Worm (Caenorhabditis elegans): ENCODE measurements around the gene spat-2.
A peak's percentile ranks its signal among the peaks of the same experiment; 100 is the strongest.

The spat-2 gene

DNA sequence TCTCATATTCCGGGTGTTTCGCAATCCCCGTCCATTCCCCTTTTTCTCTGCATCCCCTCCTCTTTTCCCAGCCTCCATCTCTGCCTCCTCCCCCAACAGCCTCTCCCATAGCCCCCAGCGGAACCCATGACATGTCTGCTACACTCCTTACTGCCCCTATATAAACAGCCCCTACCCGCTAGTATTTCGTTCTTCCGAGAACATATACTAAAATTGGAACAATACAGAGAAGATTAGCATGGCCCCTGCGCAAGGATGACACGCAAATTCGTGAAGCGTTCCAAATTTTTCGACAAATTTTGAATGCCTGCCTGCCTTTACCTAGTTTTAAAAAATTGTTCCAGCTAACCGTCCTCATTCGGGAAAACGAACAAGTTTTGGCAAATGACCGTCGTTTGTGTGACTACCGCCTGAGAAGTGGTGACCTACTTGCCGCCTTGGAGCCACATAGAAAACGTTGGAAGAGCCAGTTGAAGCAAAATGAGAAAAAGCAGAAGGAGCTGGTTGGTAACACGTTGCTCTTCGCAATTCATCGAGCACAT lies 47.2 kb upstream of the spat-2 start (continued):
- no peak for TF ChIP-seq unc-39 (tag; optimal IDR thresholded peaks at IDR 0.05)
- TF ChIP-seq alr-1 (tag; optimal IDR thresholded peaks at IDR 0.05): no peak
- TF ChIP-seq C34F6.9 (tag; optimal IDR thresholded peaks at IDR 0.05): peak; percentile 93
- peak; percentile 81 for TF ChIP-seq nhr-77 (tag; optimal IDR thresholded peaks at IDR 0.05)
- TF ChIP-seq F13H6.1 (tag; optimal IDR thresholded peaks at IDR 0.05): peak; percentile 96
- TF ChIP-seq unc-62 (GFP tag; optimal IDR thresholded peaks at IDR 0.05): no peak
- peak; percentile 38 for TF ChIP-seq R02D3.7 (tag; optimal IDR thresholded peaks at IDR 0.05)
- peak; percentile 52 for TF ChIP-seq nhr-11 (tag; optimal IDR thresholded peaks at IDR 0.05)
- peak; percentile 98 for TF ChIP-seq sma-9 (GFP tag; optimal IDR thresholded peaks at IDR 0.05)
- no peak for TF ChIP-seq sma-9 (tag; optimal IDR thresholded peaks at IDR 0.05)
- peak; percentile 98 for TF ChIP-seq crh-2 (tag; optimal IDR thresholded peaks at IDR 0.05)
- TF ChIP-seq sem-4 (tag; optimal IDR thresholded peaks at IDR 0.05): peak; percentile 97

DNA sequence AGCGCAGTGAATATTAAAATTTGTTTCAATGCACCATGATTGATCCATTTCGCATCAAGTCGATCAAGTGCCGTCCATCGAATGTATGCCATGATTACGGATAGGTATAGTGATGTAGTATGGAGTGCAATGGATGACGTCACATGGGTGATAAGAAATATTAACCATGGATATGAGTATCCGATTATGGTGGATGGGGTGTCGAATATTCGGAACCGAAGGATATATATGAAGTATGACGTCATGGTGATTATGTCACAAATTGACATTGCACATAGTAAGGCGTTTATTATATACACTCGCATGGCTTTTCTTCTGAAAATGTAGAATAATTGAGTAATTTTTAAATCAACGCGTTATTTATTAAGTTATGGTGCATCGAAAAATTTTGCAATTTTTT lies 42.7 kb upstream of the spat-2 start:
- no peak for TF ChIP-seq nhr-12 (tag; optimal IDR thresholded peaks at IDR 0.05)
- no peak for TF ChIP-seq ztf-4 (tag; optimal IDR thresholded peaks at IDR 0.05)
- TF ChIP-seq nhr-10 (tag; optimal IDR thresholded peaks at IDR 0.05): no peak
- TF ChIP-seq fos-1 (tag; optimal IDR thresholded peaks at IDR 0.05): no peak
- TF ChIP-seq zag-1 (tag; optimal IDR thresholded peaks at IDR 0.05): no peak
- TF ChIP-seq unc-62 (GFP tag; optimal IDR thresholded peaks at IDR 0.05): no peak
- TF ChIP-seq dmd-4 (tag; optimal IDR thresholded peaks at IDR 0.05): no peak

ce11 chrIII:10995156-10995555 lies 41.6 kb upstream of the spat-2 start, which contains the start of gene dmsr-5:
Gene dmsr-5 (minus strand): TSS chrIII:10995256.
- TF ChIP-seq aly-2 (tag; optimal IDR thresholded peaks at IDR 0.05) (no peak), nhr-237 (tag; optimal IDR thresholded peaks at IDR 0.05) (no peak), sma-3 (GFP tag; optimal IDR thresholded peaks at IDR 0.05) (no peak), dmd-4 (tag; optimal IDR thresholded peaks at IDR 0.05) (no peak), nhr-25 (tag; optimal IDR thresholded peaks at IDR 0.05) (no peak), mbf-1 (tag; optimal IDR thresholded peaks at IDR 0.05) (no peak), ZK546.5 (tag; optimal IDR thresholded peaks at IDR 0.05) (no peak), unc-62 (GFP tag; optimal IDR thresholded peaks at IDR 0.05) (no peak), alr-1 (tag; optimal IDR thresholded peaks at IDR 0.05) (no peak), peb-1 (tag; optimal IDR thresholded peaks at IDR 0.05) (no peak), sem-4 (tag; optimal IDR thresholded peaks at IDR 0.05) (no peak), egl-27 (tag; optimal IDR thresholded peaks at IDR 0.05) (no peak), ceh-16 (tag; optimal IDR thresholded peaks at IDR 0.05) (no peak), unc-55 (GFP tag; optimal IDR thresholded peaks at IDR 0.05) (no peak), blmp-1 (tag; optimal IDR thresholded peaks at IDR 0.05; ENCODE audit: insufficient read depth) (no peak), ztf-4 (tag; optimal IDR thresholded peaks at IDR 0.05) (no peak), mab-5 (tag; optimal IDR thresholded peaks at IDR 0.05) (no peak), ztf-1 (GFP tag; conservative IDR thresholded peaks at IDR 0.05) (no peak)

DNA sequence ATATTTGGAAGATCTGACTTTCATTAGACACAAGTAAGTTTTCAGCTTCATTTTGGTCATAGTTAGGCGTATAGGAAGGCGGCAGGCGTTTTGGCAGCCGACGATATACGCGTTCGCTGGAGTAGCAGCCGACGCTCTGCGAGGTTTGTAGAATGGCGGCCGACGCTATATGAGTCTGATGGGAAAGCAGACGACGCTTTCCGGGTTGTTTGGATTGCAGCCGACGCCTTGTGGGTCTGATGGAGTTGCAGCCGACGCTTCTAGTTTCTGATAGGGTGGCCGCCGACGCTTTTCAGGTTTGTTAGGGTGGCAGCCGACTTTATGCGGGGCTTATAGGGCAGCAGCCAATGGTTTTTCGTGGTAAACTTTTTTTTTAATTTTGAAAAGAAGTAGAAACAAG lies 33.9 kb upstream of the spat-2 start:
- no peak for TF ChIP-seq mdl-1 (tag; optimal IDR thresholded peaks at IDR 0.05)
- no peak for TF ChIP-seq F13H6.1 (tag; optimal IDR thresholded peaks at IDR 0.05)
- no peak for TF ChIP-seq fos-1 (tag; optimal IDR thresholded peaks at IDR 0.05)
- TF ChIP-seq ceh-82 (tag; optimal IDR thresholded peaks at IDR 0.05): no peak
- no peak for TF ChIP-seq nhr-21 (tag; optimal IDR thresholded peaks at IDR 0.05)
- TF ChIP-seq lin-13 (GFP tag; optimal IDR thresholded peaks at IDR 0.05): no peak
- no peak for TF ChIP-seq sma-3 (GFP tag; optimal IDR thresholded peaks at IDR 0.05)
- no peak for TF ChIP-seq elt-3 (tag; optimal IDR thresholded peaks at IDR 0.05)
- TF ChIP-seq nhr-11 (tag; optimal IDR thresholded peaks at IDR 0.05): no peak
- no peak for TF ChIP-seq Y55F3AM.14 (GFP tag; optimal IDR thresholded peaks at IDR 0.05)
- TF ChIP-seq unc-55 (GFP tag; optimal IDR thresholded peaks at IDR 0.05): no peak
- TF ChIP-seq ama-1 (optimal IDR thresholded peaks at IDR 0.05): no peak
- TF ChIP-seq ztf-1 (GFP tag; conservative IDR thresholded peaks at IDR 0.05): no peak
